Fruit fly (Drosophila melanogaster): ENCODE measurements around the gene Elo68alpha.

dm6 chr3L:11064689-11065088 lies 38.1 kb downstream of the Elo68alpha start, which contains the start of the genes CG32075, CG45101 and SuUR:
- no peak for TF ChIP-seq insv (optimal IDR thresholded peaks at IDR 0.05)
- TF ChIP-seq Myc (optimal IDR thresholded peaks at IDR 0.05): no peak

All from Kc167 (cell line).